Worm (Caenorhabditis elegans) whole organism, L3 larva: ENCODE data around the gene F59B2.8.

ENCODE experiments used
- R02D3.7 ChIP-seq: fragments of 150-350 bp; optimal IDR thresholded peaks from 2 replicates; lab custom pipeline; 2014; ENCODE audit warnings: missing biosample characterization, missing genetic modification characterization
- aly-2 ChIP-seq: fragments of 150-350 bp; optimal IDR thresholded peaks from 2 replicates; lab custom pipeline; 2014; ENCODE audit warnings: missing biosample characterization, missing genetic modification characterization
- elt-1 ChIP-seq: fragments of 150-350 bp; optimal IDR thresholded peaks from 2 replicates; lab custom pipeline; 2014; ENCODE audit warnings: missing biosample characterization, missing genetic modification characterization
- nhr-11 ChIP-seq: fragments of 150-350 bp; optimal IDR thresholded peaks from 2 replicates; lab custom pipeline; 2014; ENCODE audit warnings: missing biosample characterization, missing genetic modification characterization
- nhr-12 ChIP-seq: fragments of 150-350 bp; optimal IDR thresholded peaks from 2 replicates; lab custom pipeline; 2014; ENCODE audit warnings: missing biosample characterization, missing genetic modification characterization
- nhr-237 ChIP-seq: fragments of 150-350 bp; optimal IDR thresholded peaks from 2 replicates; lab custom pipeline; 2014; ENCODE audit warnings: missing biosample characterization, missing genetic modification characterization
- nhr-25 ChIP-seq: sonication (generic microtip); optimal IDR thresholded peaks from 2 replicates; lab custom pipeline; 2017; ENCODE audit warnings: missing biosample characterization, missing genetic modification characterization
- nhr-28 ChIP-seq: fragments of 150-350 bp; optimal IDR thresholded peaks from 2 replicates; lab custom pipeline; 2014; ENCODE audit warnings: missing biosample characterization, missing genetic modification characterization
- nhr-67 ChIP-seq: fragments of 150-350 bp; optimal IDR thresholded peaks from 2 replicates; lab custom pipeline; 2014; ENCODE audit warnings: missing biosample characterization, missing genetic modification characterization
- skn-1 ChIP-seq: fragments of 150-350 bp; optimal IDR thresholded peaks from 2 replicates; lab custom pipeline; 2014; ENCODE audit warnings: missing biosample characterization, missing genetic modification characterization

DNA sequence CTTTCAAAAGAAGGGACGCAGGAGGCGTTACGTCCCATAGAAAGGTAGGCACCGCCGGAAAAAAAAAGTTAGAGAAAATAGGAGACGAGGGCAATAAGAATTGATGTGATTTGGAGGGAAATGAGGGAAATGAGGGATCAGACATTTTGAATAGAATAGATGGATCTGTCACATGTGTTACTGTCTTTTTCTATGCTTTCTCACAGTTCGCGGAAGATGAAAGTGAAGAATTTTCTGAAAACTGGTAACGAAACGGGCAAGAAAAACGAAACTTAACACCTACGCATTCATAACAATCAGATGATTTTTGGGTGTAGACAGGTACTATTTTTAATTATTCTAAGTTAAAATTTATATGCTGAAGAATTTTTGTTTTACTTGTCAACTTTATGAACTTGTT is 27.7 kb upstream of the F59B2.8 start, which contains the start of gene R107.9:
- TF ChIP-seq nhr-25 (tag; lab: Kevin White, UChicago) (no peak), R02D3.7 (tag; lab: Kevin White, UChicago) (no peak), nhr-28 (no peak), skn-1 (tag; lab: Kevin White, UChicago) (no peak), nhr-237 (tag; lab: Kevin White, UChicago) (no peak), nhr-12 (tag; lab: Kevin White, UChicago) (no peak), elt-1 (tag; lab: Kevin White, UChicago) (no peak), aly-2 (no peak), nhr-11 (tag; lab: Kevin White, UChicago) (no peak), nhr-67 (tag; lab: Kevin White, UChicago) (no peak)
